Fruit fly (Drosophila melanogaster): ENCODE results near the gene dock.

dm6 chr2L:780182-780581 is 45.6 kb upstream of the dock start, which contains the start of gene Gr21a:
- no peak for TF ChIP-seq Ets98B (GFP tag; IDR thresholded peaks at IDR 0.05)
- TF ChIP-seq CG8301 (tag; optimal IDR thresholded peaks at IDR 0.05), result no peak
- no peak for TF ChIP-seq CG4496 (GFP tag; IDR thresholded peaks at IDR 0.05)
- no peak for TF ChIP-seq CG14655 (GFP tag; optimal IDR thresholded peaks at IDR 0.05)
- TF ChIP-seq CG8159 (tag; optimal IDR thresholded peaks at IDR 0.05), result no peak
- TF ChIP-seq rn (GFP tag; IDR thresholded peaks at IDR 0.05), result no peak

All from whole organism, pupa.